Worm (Caenorhabditis elegans): ENCODE data around the gene tag-51.

The tag-51 gene

DNA sequence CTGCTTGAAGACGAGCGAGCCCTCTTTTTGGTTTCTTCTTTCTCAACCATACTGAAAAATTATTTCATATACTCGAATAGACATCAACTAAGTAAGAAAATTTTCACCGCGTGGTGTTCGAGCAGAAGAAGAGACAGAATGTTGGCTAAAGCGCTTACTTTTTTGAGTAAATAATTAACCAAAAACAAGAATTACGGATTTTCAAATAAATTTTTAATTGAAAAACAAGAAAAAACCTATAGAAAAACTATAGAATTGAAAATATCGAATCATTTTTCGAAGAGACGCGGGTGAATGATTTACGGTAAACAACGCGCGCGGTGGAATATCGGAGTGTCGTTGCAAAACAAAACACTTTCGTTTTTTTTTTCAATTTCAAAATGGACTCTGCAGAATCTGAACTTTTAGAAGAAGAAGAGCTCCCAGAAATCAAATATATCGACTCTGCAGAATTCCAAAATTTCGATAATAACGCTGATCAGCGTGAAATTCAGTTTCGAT lies at the start of gene tag-51, which contains the start of gene rnp-5:
tag-51 (plus strand) TSS at position 363 of the 501 bp plus-strand sequence.
rnp-5 (minus strand) TSS at position 51 of the 501 bp plus-strand sequence.
- peak; percentile 92 for TF ChIP-seq T20F7.1 (GFP tag; optimal IDR thresholded peaks at IDR 0.05)
- no peak for TF ChIP-seq dmd-8 (GFP tag; IDR thresholded peaks at IDR 0.05)
- TF ChIP-seq duxl-1 (tag; optimal IDR thresholded peaks at IDR 0.05; ENCODE audit: poor library complexity), result no peak
- TF ChIP-seq dmd-6 (GFP tag; IDR thresholded peaks at IDR 0.05), result no peak
- TF ChIP-seq aha-1 (tag), result no peak
- no peak for TF ChIP-seq fos-1 (tag; optimal IDR thresholded peaks at IDR 0.05)
- TF ChIP-seq dpl-1 (GFP tag; optimal IDR thresholded peaks at IDR 0.05), result peak; percentile 12
- no peak for TF ChIP-seq spr-1 (tag; optimal IDR thresholded peaks at IDR 0.05)
- no peak for TF ChIP-seq unc-39 (tag; optimal IDR thresholded peaks at IDR 0.05)
- no peak for TF ChIP-seq madf-5 (GFP tag; IDR thresholded peaks at IDR 0.05)
- no peak for TF ChIP-seq mxl-2 (GFP tag; conservative IDR thresholded peaks at IDR 0.05)
- peak in 1 of 2 experiments; percentile 22 for TF ChIP-seq lsy-2 (tag; optimal IDR thresholded peaks at IDR 0.05)
- TF ChIP-seq Y48G9A.11 (GFP tag; IDR thresholded peaks at IDR 0.05), result peak; percentile 74
- TF ChIP-seq ztf-11 (tag; optimal IDR thresholded peaks at IDR 0.05), result no peak
- TF ChIP-seq nhr-77 (tag; optimal IDR thresholded peaks at IDR 0.05), result no peak
- peak; percentile 56 for TF ChIP-seq R02D3.7 (tag; optimal IDR thresholded peaks at IDR 0.05)
- no peak for TF ChIP-seq ctbp-1 (GFP tag; IDR thresholded peaks at IDR 0.05)
- peak; percentile 39 for TF ChIP-seq mes-2 (tag; optimal IDR thresholded peaks at IDR 0.05; ENCODE audit: poor library complexity, severe bottlenecking)
- TF ChIP-seq Y75B8A.6 (GFP tag; IDR thresholded peaks at IDR 0.05), result no peak
- no peak for TF ChIP-seq lin-39 (tag; optimal IDR thresholded peaks at IDR 0.05)
- no peak for TF ChIP-seq lir-3 (tag; optimal IDR thresholded peaks at IDR 0.05)

- TF ChIP-seq ceh-82 (tag; optimal IDR thresholded peaks at IDR 0.05) (no peak), aha-1 (tag) (peak; percentile 65)
Observed at ce11 chrIII:811544-811943, 42.5 kb upstream of the tag-51 start, which contains the start of gene daf-7. Gene daf-7 (plus strand): TSS chrIII:811844.

- TF ChIP-seq pqm-1 (tag; optimal IDR thresholded peaks at IDR 0.05) (no peak), jun-1 (tag; optimal IDR thresholded peaks at IDR 0.05) (no peak), D1046.2 (GFP tag; IDR thresholded peaks at IDR 0.05) (no peak), dmd-6 (GFP tag; IDR thresholded peaks at IDR 0.05) (no peak), hlh-30 (tag; optimal IDR thresholded peaks at IDR 0.05; ENCODE audit: insufficient read depth) (no peak), snpc-4 (tag; optimal IDR thresholded peaks at IDR 0.05) (no peak)
Observed at ce11 chrIII:815845-816244, 38.2 kb upstream of the tag-51 start, which contains the start of gene dac-1. Gene dac-1 (plus strand): TSS chrIII:816145.

- TF ChIP-seq nhr-42 (GFP tag; IDR thresholded peaks at IDR 0.05) (0 out of 2 replicates have a peak, but pooled peaks have one; percentile 10), rbr-2 (tag; optimal IDR thresholded peaks at IDR 0.05) (no peak), Y48G9A.11 (GFP tag; IDR thresholded peaks at IDR 0.05) (no peak), php-3 (GFP tag; IDR thresholded peaks at IDR 0.05) (no peak), nhr-102 (tag; optimal IDR thresholded peaks at IDR 0.05) (no peak), set-16 (GFP tag; IDR thresholded peaks at IDR 0.05) (peak; percentile 36; the same call in 1 of the 2 replicates)
Observed at ce11 chrIII:819313-819712, 34.7 kb upstream of the tag-51 start.

- TF ChIP-seq ZK546.5 (tag; optimal IDR thresholded peaks at IDR 0.05) (no peak), nhr-11 (tag; optimal IDR thresholded peaks at IDR 0.05) (peak; percentile 10), nhr-28 (tag; optimal IDR thresholded peaks at IDR 0.05) (no peak)
Observed at ce11 chrIII:822546-823272, 31.3 kb upstream of the tag-51 start, which contains the start of gene clec-149. Gene clec-149 (plus strand): TSS chrIII:823222.
